Worm (Caenorhabditis elegans): Measurements from ENCODE around the gene F54B3.4.

ce11 chrII:10281674-10282073 is 10.7 kb upstream of the F54B3.4 start:
- TF ChIP-seq lin-13 (GFP tag; optimal IDR thresholded peaks at IDR 0.05) (no peak), lsy-2 (tag; optimal IDR thresholded peaks at IDR 0.05) (no peak), ztf-11 (tag; optimal IDR thresholded peaks at IDR 0.05) (no peak), pqm-1 (tag; optimal IDR thresholded peaks at IDR 0.05) (peak; percentile 27), nhr-25 (tag; optimal IDR thresholded peaks at IDR 0.05; ENCODE audit: borderline replicate concordance, insufficient read depth) (no peak), nhr-76 (tag; optimal IDR thresholded peaks at IDR 0.05) (no peak), aly-2 (tag; optimal IDR thresholded peaks at IDR 0.05) (no peak), aha-1 (tag) (no peak), php-3 (GFP tag; IDR thresholded peaks at IDR 0.05) (no peak), lin-29 (GFP tag; IDR thresholded peaks at IDR 0.05) (no peak), F49E8.2 (tag; optimal IDR thresholded peaks at IDR 0.05; ENCODE audit: borderline replicate concordance) (no peak), fkh-10 (GFP tag; optimal IDR thresholded peaks at IDR 0.05) (no peak)
